Worm (Caenorhabditis elegans) whole organism, young adult: ENCODE results near the gene wrm-1.
A peak's percentile ranks its signal among the peaks of the same experiment; 100 is the strongest.

Experiments used
- B0261.1 ChIP-seq: sonication (generic microtip); optimal IDR thresholded peaks from 2 replicates; lab custom pipeline; 2016; ENCODE audit warnings: mild to moderate bottlenecking, missing genetic modification characterization, moderate library complexity, missing compliant biosample characterization
- B0336.3 ChIP-seq: fragments of 200-800 bp; sonication (Bioruptor generic); IDR thresholded peaks from 2 replicates; pipeline ENCODE4 v1.3.6; 2022; ENCODE audit warnings: missing genetic modification characterization, missing compliant biosample characterization
- D2030.7 ChIP-seq: fragments of 200-800 bp; sonication (Bioruptor generic); IDR thresholded peaks from 2 replicates; pipeline ENCODE4 v1.3.6; 2022; ENCODE audit warnings: missing genetic modification reagents, missing genetic modification characterization, missing compliant biosample characterization
- F39B2.1 ChIP-seq: fragments of 200-800 bp; sonication (Bioruptor generic); IDR thresholded peaks from 2 replicates; pipeline ENCODE4 v1.3.6; 2022; ENCODE audit warnings: missing genetic modification reagents, missing genetic modification characterization, missing compliant biosample characterization
- K11D2.4 ChIP-seq: fragments of 200-800 bp; sonication (Bioruptor generic); IDR thresholded peaks from 2 replicates; pipeline ENCODE4 v1.3.6; 2022; ENCODE audit warnings: missing genetic modification reagents, missing genetic modification characterization, missing compliant biosample characterization
- T07F8.4 ChIP-seq: sonication (generic microtip); optimal IDR thresholded peaks from 2 replicates; lab custom pipeline; 2016; ENCODE audit warnings: mild to moderate bottlenecking, missing genetic modification characterization, moderate library complexity, missing compliant biosample characterization
- Y53G8AR.9 ChIP-seq: fragments of 200-800 bp; sonication (Bioruptor generic); conservative IDR thresholded peaks from 2 replicates; pipeline ENCODE4 v1.3.6; 2022; ENCODE audit warnings: missing genetic modification reagents, missing genetic modification characterization, missing compliant biosample characterization
- Y56A3A.18 ChIP-seq: fragments of 200-800 bp; sonication (Bioruptor generic); IDR thresholded peaks from 2 replicates; pipeline ENCODE4 v1.3.6; 2022; ENCODE audit warnings: missing genetic modification reagents, missing genetic modification characterization, missing compliant biosample characterization
- ama-1 ChIP-seq, 3 experiments: fragments of 150-350 bp in 1 of 3; sonication (generic microtip) in 2 of 3; optimal IDR thresholded peaks; 2 replicates each; lab custom pipeline; 2014 to 2018; ENCODE audit warnings: missing biosample characterization in 2 of 3, missing genetic modification characterization in 2 of 3, missing genetic modification reagents in 2 of 3
- aptf-3 ChIP-seq: fragments of 200-800 bp; sonication (Bioruptor generic); IDR thresholded peaks from 2 replicates; pipeline ENCODE4 v1.3.6; 2022; ENCODE audit warnings: missing genetic modification characterization, missing compliant biosample characterization
- cebp-1 ChIP-seq, 2 experiments: fragments of 200-800 bp in 1 of 2; sonication (Bioruptor generic) in 1 of 2; sonication (generic microtip) in 1 of 2; IDR thresholded peaks in 1 of 2; optimal IDR thresholded peaks in 1 of 2; 2 replicates each; pipeline versions ENCODE4 v1.3.6 to Lab custom; 2017 to 2022; ENCODE audit warnings: missing compliant biosample characterization in 2 of 2, missing genetic modification characterization in 2 of 2, mild to moderate bottlenecking in 1 of 2, missing genetic modification reagents in 1 of 2, moderate library complexity in 1 of 2
- ceh-40 ChIP-seq: fragments of 200-800 bp; sonication (Bioruptor generic); IDR thresholded peaks from 2 replicates; pipeline ENCODE4 v1.3.6; 2022; ENCODE audit warnings: missing genetic modification characterization, missing compliant biosample characterization
- ceh-91 ChIP-seq: fragments of 200-800 bp; sonication (Bioruptor generic); IDR thresholded peaks from 2 replicates; pipeline ENCODE4 v1.3.6; 2022; ENCODE audit warnings: missing genetic modification reagents, missing genetic modification characterization, missing compliant biosample characterization
- efl-1 ChIP-seq: fragments of 150-350 bp; optimal IDR thresholded peaks from 2 replicates; lab custom pipeline; 2014; ENCODE audit warnings: missing biosample characterization, missing genetic modification reagents, missing genetic modification characterization
- fkh-3 ChIP-seq: sonication (generic microtip); optimal IDR thresholded peaks from 2 replicates; lab custom pipeline; 2016; ENCODE audit warnings: mild to moderate bottlenecking, missing genetic modification characterization, missing compliant biosample characterization
- lag-1 ChIP-seq: fragments of 200-800 bp; sonication (Bioruptor generic); IDR thresholded peaks from 2 replicates; pipeline ENCODE4 v1.3.6; 2022; ENCODE audit warnings: missing genetic modification reagents, missing genetic modification characterization, missing compliant biosample characterization
- let-526 ChIP-seq: fragments of 200-800 bp; sonication (Bioruptor generic); IDR thresholded peaks from 2 replicates; pipeline ENCODE4 v1.3.6; 2022; ENCODE audit warnings: missing genetic modification reagents, missing genetic modification characterization, missing compliant biosample characterization
- let-607 ChIP-seq, 2 experiments: fragments of 200-800 bp in 1 of 2; sonication (Bioruptor generic) in 1 of 2; sonication (generic microtip) in 1 of 2; optimal IDR thresholded peaks; 2 replicates each; lab custom pipeline; 2016 to 2018; ENCODE audit warnings: mild to moderate bottlenecking in 2 of 2, missing compliant biosample characterization in 2 of 2, missing genetic modification characterization in 2 of 2, moderate library complexity in 2 of 2, missing genotype in 1 of 2
- lsy-27 ChIP-seq: sonication (generic microtip); optimal IDR thresholded peaks from 2 replicates; lab custom pipeline; 2017; ENCODE audit warnings: missing genetic modification characterization, mild to moderate bottlenecking, missing compliant biosample characterization, antibody characterized with exemption, missing genotype, borderline replicate concordance; ENCODE audit not compliant: insufficient read depth
- madf-3 ChIP-seq: fragments of 200-800 bp; sonication (Bioruptor generic); IDR thresholded peaks from 2 replicates; pipeline ENCODE4 v1.3.6; 2022; ENCODE audit warnings: missing genetic modification reagents, missing genetic modification characterization, missing compliant biosample characterization
- madf-6 ChIP-seq: fragments of 200-800 bp; sonication (Bioruptor generic); IDR thresholded peaks from 2 replicates; pipeline ENCODE4 v1.3.6; 2022; ENCODE audit warnings: missing genetic modification reagents, missing genetic modification characterization, missing compliant biosample characterization
- nfya-1 ChIP-seq: sonication (generic microtip); optimal IDR thresholded peaks from 2 replicates; lab custom pipeline; 2017; ENCODE audit warnings: antibody characterized with exemption, missing compliant biosample characterization, missing genetic modification characterization, borderline replicate concordance; ENCODE audit not compliant: insufficient read depth
- nfyb-1 ChIP-seq: fragments of 200-800 bp; sonication (Bioruptor generic); IDR thresholded peaks from 2 replicates; pipeline ENCODE4 v1.3.6; 2022; ENCODE audit warnings: missing genetic modification reagents, missing genetic modification characterization, missing compliant biosample characterization
- nhr-179 ChIP-seq: sonication (generic microtip); optimal IDR thresholded peaks from 2 replicates; lab custom pipeline; 2016; ENCODE audit warnings: mild to moderate bottlenecking, missing genetic modification characterization, missing compliant biosample characterization
- nhr-80 ChIP-seq: sonication (generic microtip); optimal IDR thresholded peaks from 2 replicates; lab custom pipeline; 2016; ENCODE audit warnings: missing genetic modification characterization, missing compliant biosample characterization
- snpc-3.4 ChIP-seq: sonication (generic microtip); optimal IDR thresholded peaks from 2 replicates; lab custom pipeline; 2017; ENCODE audit warnings: missing genetic modification characterization, mild to moderate bottlenecking, missing compliant biosample characterization, antibody characterized with exemption, moderate library complexity, missing genotype, missing genetic modification reagents
- snpc-4 ChIP-seq, 5 experiments: fragments of 150-350 bp in 1 of 5; sonication (generic microtip) in 4 of 5; optimal IDR thresholded peaks; 2 replicates each; lab custom pipeline; 2014 to 2018; ENCODE audit warnings: missing genetic modification characterization in 5 of 5, missing biosample characterization in 3 of 5, antibody characterized with exemption in 2 of 5, mild to moderate bottlenecking in 2 of 5, missing compliant biosample characterization in 2 of 5, missing genotype in 2 of 5, moderate library complexity in 2 of 5, missing genetic modification reagents in 1 of 5
- sptf-2 ChIP-seq: fragments of 200-800 bp; sonication (Bioruptor generic); optimal IDR thresholded peaks from 2 replicates; lab custom pipeline; 2018; ENCODE audit warnings: mild to moderate bottlenecking, missing genetic modification characterization, missing compliant biosample characterization
- tbx-9 ChIP-seq: sonication (generic microtip); optimal IDR thresholded peaks from 2 replicates; lab custom pipeline; 2016; ENCODE audit warnings: borderline replicate concordance, missing genetic modification characterization, inconsistent platforms, missing compliant biosample characterization
- tlf-1 ChIP-seq: fragments of 200-800 bp; sonication (Bioruptor generic); optimal IDR thresholded peaks from 2 replicates; lab custom pipeline; 2018; ENCODE audit warnings: mild to moderate bottlenecking, missing genetic modification characterization, missing compliant biosample characterization
- zfh-2 ChIP-seq: fragments of 200-800 bp; sonication (Bioruptor generic); conservative IDR thresholded peaks from 2 replicates; pipeline ENCODE4 v1.3.6; 2022; ENCODE audit warnings: missing genetic modification reagents, missing genetic modification characterization, missing compliant biosample characterization
- zim-3 ChIP-seq: sonication (generic microtip); optimal IDR thresholded peaks from 2 replicates; lab custom pipeline; 2017; ENCODE audit warnings: mild to moderate bottlenecking, missing genetic modification characterization, moderate library complexity, missing compliant biosample characterization
- ztf-28 ChIP-seq: fragments of 200-800 bp; sonication (Bioruptor generic); IDR thresholded peaks from 2 replicates; pipeline ENCODE4 v1.3.6; 2022; ENCODE audit warnings: missing genetic modification reagents, missing genetic modification characterization, missing compliant biosample characterization

The wrm-1 gene

ce11 chrIII:5710676-5711075 lies 12.0 kb upstream of the wrm-1 start (continued):
- TF ChIP-seq zim-3 (tag; lab: Kevin White, UChicago) (no peak), D2030.7 (GFP tag; lab: Robert Waterston, UW) (no peak), aptf-3 (GFP tag; lab: Robert Waterston, UW) (no peak), let-526 (GFP tag; lab: Robert Waterston, UW) (no peak), nhr-80 (tag; lab: Kevin White, UChicago) (peak; percentile 83), nfyb-1 (GFP tag; lab: Robert Waterston, UW) (no peak), B0261.1 (no peak), lag-1 (no peak), madf-6 (GFP tag; lab: Robert Waterston, UW) (peak; percentile 25; the same call in 1 of the 2 replicates), nhr-179 (tag; lab: Kevin White, UChicago) (no peak), snpc-4 (GFP tag; optimal IDR thresholded peaks at IDR 0.05; lab: Kevin White, UChicago) (no peak), snpc-4 (tag; optimal IDR thresholded peaks at IDR 0.05; lab: Kevin White, UChicago) (peak in 1 of 4 experiments; percentile 44)

ce11 chrIII:5711242-5711641 lies 11.4 kb upstream of the wrm-1 start, which contains the start of gene rbm-26:
Gene rbm-26 (plus strand): TSS chrIII:5711542.
- TF ChIP-seq K11D2.4 (no peak), tbx-9 (tag; lab: Kevin White, UChicago) (no peak), cebp-1 (GFP tag; IDR thresholded peaks at IDR 0.05; lab: Robert Waterston, UW) (no peak), cebp-1 (tag; optimal IDR thresholded peaks at IDR 0.05; lab: Kevin White, UChicago) (peak; percentile 82)
- TF ChIP-seq, all 124 proteins: peak for 1

ce11 chrIII:5711881-5712643 lies 10.6 kb upstream of the wrm-1 start:
- TF ChIP-seq zfh-2 (GFP tag; lab: Robert Waterston, UW): peak; percentile 58; the same call in 1 of the 2 replicates
- TF ChIP-seq B0336.3 (GFP tag; lab: Robert Waterston, UW): 0 out of 2 replicates have a peak, but pooled peaks have one; percentile 25
- no peak for TF ChIP-seq F39B2.1

ce11 chrIII:5714230-5714983 lies 8.2 kb upstream of the wrm-1 start, which contains the start of gene arf-1:
Gene arf-1 (plus strand): TSS chrIII:5714886.
- TF ChIP-seq tlf-1 (GFP tag; lab: Kevin White, UChicago) (peak; percentile 30), ceh-91 (GFP tag; lab: Robert Waterston, UW) (no peak), B0336.3 (GFP tag; lab: Robert Waterston, UW) (peak; percentile 84), ama-1 (optimal IDR thresholded peaks at IDR 0.05; lab: Kevin White, UChicago) (peak; percentile 11), ama-1 (GFP tag; optimal IDR thresholded peaks at IDR 0.05; lab: Kevin White, UChicago) (peak in 1 of 2 experiments; percentile 84), zim-3 (tag; lab: Kevin White, UChicago) (no peak)

- TF ChIP-seq snpc-3.4 (tag; lab: Kevin White, UChicago) (peak; percentile 50), T07F8.4 (tag; lab: Kevin White, UChicago) (no peak), sptf-2 (GFP tag; lab: Kevin White, UChicago) (no peak), Y53G8AR.9 (GFP tag; lab: Robert Waterston, UW) (peak; percentile 64; the same call in 1 of the 2 replicates), Y56A3A.18 (GFP tag; lab: Robert Waterston, UW) (0 out of 2 replicates have a peak, but pooled peaks have one; percentile 23), lsy-27 (tag; lab: Kevin White, UChicago) (no peak), let-607 (tag; optimal IDR thresholded peaks at IDR 0.05; lab: Kevin White, UChicago) (peak in 1 of 2 experiments; percentile 90), B0261.1 (no peak), fkh-3 (tag; lab: Kevin White, UChicago) (no peak), madf-3 (0 out of 2 replicates have a peak, but pooled peaks have one; percentile 47), nfyb-1 (GFP tag; lab: Robert Waterston, UW) (0 out of 2 replicates have a peak, but pooled peaks have one; percentile 11), efl-1 (peak; percentile 1), nfya-1 (tag; lab: Kevin White, UChicago) (no peak), B0336.3 (GFP tag; lab: Robert Waterston, UW) (peak; percentile 50; the same call in 1 of the 2 replicates), tlf-1 (GFP tag; lab: Kevin White, UChicago) (no peak), ztf-28 (GFP tag; lab: Robert Waterston, UW) (no peak), ceh-40 (no peak)
- TF ChIP-seq, all 124 proteins: peak for 8
Observed at ce11 chrIII:5714984-5715454, 7.6 kb upstream of the wrm-1 start.
